Fruit fly (Drosophila melanogaster) whole organism, embryonic: ENCODE results near the gene Vps37B.

Experiments
- Atf-2 ChIP-seq: fragments of 200-800 bp; sonication (Bioruptor generic); optimal IDR thresholded peaks from 2 replicates; lab custom pipeline; 2016; ENCODE audit warnings: missing biosample characterization, missing genetic modification characterization
- Atf3 ChIP-seq: fragments of 200-800 bp; sonication (Bioruptor generic); optimal IDR thresholded peaks from 3 replicates; lab custom pipeline; 2016; ENCODE audit warnings: missing biosample characterization, missing genetic modification characterization
- CG10267 ChIP-seq: fragments of 200-800 bp; sonication (Bioruptor generic); optimal IDR thresholded peaks from 2 replicates; lab custom pipeline; 2018; ENCODE audit warnings: missing biosample characterization, mild to moderate bottlenecking, missing genetic modification characterization, moderate library complexity
- CG11696 ChIP-seq: fragments of 200-800 bp; sonication (Bioruptor generic); IDR thresholded peaks from 2 replicates; pipeline ENCODE4 v1.3.6; 2022; ENCODE audit warnings: missing biosample characterization, missing genetic modification characterization
- CG12071 ChIP-seq: fragments of 200-800 bp; sonication (Bioruptor generic); optimal IDR thresholded peaks from 3 replicates; lab custom pipeline; 2018; ENCODE audit warnings: missing biosample characterization, mild to moderate bottlenecking, missing genetic modification characterization
- CG12299 ChIP-seq: fragments of 200-800 bp; sonication (Bioruptor generic); optimal IDR thresholded peaks from 2 replicates; lab custom pipeline; 2018; ENCODE audit warnings: missing biosample characterization, mild to moderate bottlenecking, missing genetic modification characterization
- CG13123 ChIP-seq: fragments of 200-800 bp; sonication (Bioruptor generic); optimal IDR thresholded peaks from 2 replicates; lab custom pipeline; 2016; ENCODE audit warnings: missing biosample characterization, missing genetic modification characterization
- CG14014 ChIP-seq: fragments of 200-800 bp; sonication (Bioruptor generic); IDR thresholded peaks from 2 replicates; pipeline ENCODE4 v1.3.6; 2022; ENCODE audit warnings: missing biosample characterization, missing genetic modification characterization
- CG15269 ChIP-seq: fragments of 200-800 bp; sonication (Bioruptor generic); optimal IDR thresholded peaks from 2 replicates; lab custom pipeline; 2018; ENCODE audit warnings: missing biosample characterization, mild to moderate bottlenecking, missing genetic modification characterization, moderate library complexity
- CG1603 ChIP-seq: fragments of 200-800 bp; sonication (Bioruptor generic); optimal IDR thresholded peaks from 2 replicates; lab custom pipeline; 2019; ENCODE audit warnings: missing biosample characterization, mild to moderate bottlenecking, missing genetic modification characterization, moderate library complexity
- CG1647 ChIP-seq: fragments of 200-800 bp; sonication (Bioruptor generic); optimal IDR thresholded peaks from 3 replicates; lab custom pipeline; 2016; ENCODE audit warnings: missing biosample characterization, missing genetic modification characterization
- CG16815 ChIP-seq: fragments of 200-800 bp; sonication (Bioruptor generic); optimal IDR thresholded peaks from 3 replicates; lab custom pipeline; 2017; ENCODE audit warnings: missing biosample characterization, mild to moderate bottlenecking, missing genetic modification characterization
- CG16863 ChIP-seq: fragments of 200-800 bp; sonication (Bioruptor generic); optimal IDR thresholded peaks from 3 replicates; lab custom pipeline; 2016; ENCODE audit warnings: missing biosample characterization, missing genetic modification characterization
- CG17359 ChIP-seq: fragments of 200-800 bp; sonication (Bioruptor generic); optimal IDR thresholded peaks from 3 replicates; lab custom pipeline; 2018; ENCODE audit warnings: missing biosample characterization, mild to moderate bottlenecking, missing genetic modification characterization, moderate library complexity
- CG17385 ChIP-seq: fragments of 200-800 bp; sonication (Bioruptor generic); optimal IDR thresholded peaks from 3 replicates; lab custom pipeline; 2018; ENCODE audit warnings: missing biosample characterization, mild to moderate bottlenecking, missing genetic modification characterization
- CG17802 ChIP-seq: fragments of 200-800 bp; sonication (Bioruptor generic); optimal IDR thresholded peaks from 2 replicates; lab custom pipeline; 2018; ENCODE audit warnings: missing biosample characterization, mild to moderate bottlenecking, missing genetic modification characterization, moderate library complexity
- CG30403 ChIP-seq: fragments of 200-800 bp; sonication (Bioruptor generic); optimal IDR thresholded peaks from 3 replicates; lab custom pipeline; 2016; ENCODE audit warnings: missing biosample characterization, missing genetic modification characterization
- CG33213 ChIP-seq: fragments of 200-800 bp; sonication (Bioruptor generic); optimal IDR thresholded peaks from 3 replicates; lab custom pipeline; 2016; ENCODE audit warnings: missing biosample characterization, missing genetic modification characterization
- CG3847 ChIP-seq: fragments of 200-800 bp; sonication (Bioruptor generic); IDR thresholded peaks from 2 replicates; pipeline ENCODE4 v1.3.6; 2022; ENCODE audit warnings: missing biosample characterization, missing genetic modification characterization
- CG4282 ChIP-seq: fragments of 200-800 bp; sonication (Bioruptor generic); optimal IDR thresholded peaks from 2 replicates; lab custom pipeline; 2016; ENCODE audit warnings: missing biosample characterization, missing genetic modification characterization
- CG4328 ChIP-seq: fragments of 200-800 bp; sonication (Bioruptor generic); optimal IDR thresholded peaks from 3 replicates; lab custom pipeline; 2017; ENCODE audit warnings: missing biosample characterization, missing genetic modification reagents, missing genetic modification characterization
- CG4854 ChIP-seq: fragments of 200-800 bp; sonication (Bioruptor generic); optimal IDR thresholded peaks from 2 replicates; lab custom pipeline; 2016; ENCODE audit warnings: missing biosample characterization, missing genetic modification characterization, inconsistent platforms
- CG6654 ChIP-seq: fragments of 200-800 bp; sonication (Bioruptor generic); optimal IDR thresholded peaks from 2 replicates; lab custom pipeline; 2017; ENCODE audit warnings: missing biosample characterization, mild to moderate bottlenecking, missing genetic modification characterization
- CG6791 ChIP-seq: fragments of 200-800 bp; sonication (Bioruptor generic); IDR thresholded peaks from 3 replicates; pipeline ENCODE4 v1.3.6; 2022; ENCODE audit warnings: missing biosample characterization, missing genetic modification characterization; ENCODE audit not compliant: partially characterized antibody
- CG7271 ChIP-seq: fragments of 200-800 bp; sonication (Bioruptor generic); optimal IDR thresholded peaks from 2 replicates; lab custom pipeline; 2018; ENCODE audit warnings: missing biosample characterization, mild to moderate bottlenecking, missing genetic modification characterization, moderate library complexity
- CG8281 ChIP-seq: fragments of 200-800 bp; sonication (Bioruptor generic); optimal IDR thresholded peaks from 2 replicates; lab custom pipeline; 2018; ENCODE audit warnings: missing biosample characterization, mild to moderate bottlenecking, missing genetic modification characterization, moderate library complexity
- HLH3B ChIP-seq: fragments of 200-800 bp; sonication (Bioruptor generic); IDR thresholded peaks from 2 replicates; pipeline ENCODE4 v1.3.6; 2022; ENCODE audit warnings: missing biosample characterization, missing genetic modification characterization
- Hr78 ChIP-seq, 2 experiments: fragments of 200-800 bp in 1 of 2; fragments of >200 bp in 1 of 2; sonication (Bioruptor generic) in 1 of 2; optimal IDR thresholded peaks; 2 replicates each; lab custom pipeline; 2017 to 2019; ENCODE audit warnings: missing biosample characterization in 2 of 2, missing genetic modification characterization in 2 of 2, mild to moderate bottlenecking in 1 of 2, moderate library complexity in 1 of 2
- Lpt ChIP-seq: fragments of >200 bp; optimal IDR thresholded peaks from 2 replicates; lab custom pipeline; 2018; ENCODE audit warnings: missing biosample characterization, missing genetic modification characterization
- Mes4 ChIP-seq: fragments of 200-800 bp; sonication (Bioruptor generic); optimal IDR thresholded peaks from 2 replicates; lab custom pipeline; 2016; ENCODE audit warnings: missing biosample characterization, missing genetic modification characterization
- Ptx1 ChIP-seq: fragments of 200-800 bp; sonication (Bioruptor generic); IDR thresholded peaks from 2 replicates; pipeline ENCODE4 v1.3.6; 2022; ENCODE audit warnings: missing biosample characterization, missing genetic modification characterization
- ase ChIP-seq: fragments of 200-800 bp; sonication (Bioruptor generic); IDR thresholded peaks from 3 replicates; pipeline ENCODE4 v1.3.6; 2022; ENCODE audit warnings: missing biosample characterization, missing genetic modification characterization
- br ChIP-seq: fragments of >200 bp; optimal IDR thresholded peaks from 2 replicates; lab custom pipeline; 2017
- gem ChIP-seq: fragments of 200-800 bp; sonication (Bioruptor generic); optimal IDR thresholded peaks from 2 replicates; lab custom pipeline; 2019; ENCODE audit warnings: missing biosample characterization, mild to moderate bottlenecking, missing genetic modification characterization, moderate library complexity
- grau ChIP-seq: fragments of 200-800 bp; optimal IDR thresholded peaks from 3 replicates; lab custom pipeline; 2019; ENCODE audit warnings: missing biosample characterization, mild to moderate bottlenecking, missing genetic modification characterization, moderate library complexity
- mld ChIP-seq: fragments of 200-800 bp; sonication (Bioruptor generic); IDR thresholded peaks from 3 replicates; pipeline ENCODE4 v1.3.6; 2022; ENCODE audit warnings: missing biosample characterization, missing genetic modification characterization; ENCODE audit not compliant: partially characterized antibody
- nau ChIP-seq: fragments of 200-800 bp; sonication (Bioruptor generic); optimal IDR thresholded peaks from 3 replicates; lab custom pipeline; 2017; ENCODE audit warnings: missing biosample characterization, mild to moderate bottlenecking, missing genetic modification characterization, missing genetic modification reagents
- nerfin-2 ChIP-seq: fragments of 200-800 bp; sonication (Bioruptor generic); IDR thresholded peaks from 2 replicates; pipeline ENCODE4 v1.3.6; 2022; ENCODE audit warnings: missing biosample characterization, missing genetic modification characterization; ENCODE audit not compliant: partially characterized antibody
- peb ChIP-seq: fragments of 200-800 bp; sonication (Bioruptor generic); IDR thresholded peaks from 2 replicates; pipeline ENCODE4 v1.3.6; 2022; ENCODE audit warnings: missing biosample characterization, missing genetic modification characterization
- pho ChIP-seq: fragments of 200-800 bp; sonication (Bioruptor generic); optimal IDR thresholded peaks from 2 replicates; lab custom pipeline; 2016; ENCODE audit warnings: missing biosample characterization, missing genetic modification characterization
- schlank ChIP-seq: fragments of 200-800 bp; sonication (Bioruptor generic); optimal IDR thresholded peaks from 2 replicates; lab custom pipeline; 2018; ENCODE audit warnings: missing biosample characterization, mild to moderate bottlenecking, missing genetic modification characterization
- so ChIP-seq: fragments of 200-800 bp; sonication (Bioruptor generic); IDR thresholded peaks from 3 replicates; pipeline ENCODE4 v1.3.6; 2022; ENCODE audit warnings: missing biosample characterization, missing genetic modification characterization
- sqz ChIP-seq: fragments of 200-800 bp; sonication (Bioruptor generic); optimal IDR thresholded peaks from 3 replicates; lab custom pipeline; 2018; ENCODE audit warnings: missing biosample characterization, mild to moderate bottlenecking, missing genetic modification characterization
- stwl ChIP-seq: fragments of 200-800 bp; sonication (Bioruptor generic); optimal IDR thresholded peaks from 3 replicates; lab custom pipeline; 2018; ENCODE audit warnings: missing biosample characterization, mild to moderate bottlenecking, missing genetic modification characterization, moderate library complexity
- tio ChIP-seq: fragments of 200-800 bp; sonication (Bioruptor generic); optimal IDR thresholded peaks from 2 replicates; lab custom pipeline; 2017; ENCODE audit warnings: missing biosample characterization, missing genetic modification characterization, inconsistent platforms
- toy ChIP-seq: fragments of 200-800 bp; sonication (Bioruptor generic); IDR thresholded peaks from 2 replicates; pipeline ENCODE4 v1.3.6; 2022; ENCODE audit warnings: missing biosample characterization, missing genetic modification characterization
- trh ChIP-seq: fragments of 200-800 bp; sonication (Bioruptor generic); optimal IDR thresholded peaks from 2 replicates; lab custom pipeline; 2016; ENCODE audit warnings: missing biosample characterization, missing genetic modification characterization
- ttk ChIP-seq: fragments of 200-800 bp; sonication (Bioruptor generic); IDR thresholded peaks from 2 replicates; pipeline ENCODE4 v2.1.2; 2022; ENCODE audit warnings: missing biosample characterization, missing genetic modification characterization
- vfl ChIP-seq: fragments of 200-800 bp; sonication (Bioruptor generic); optimal IDR thresholded peaks from 2 replicates; lab custom pipeline; 2016; ENCODE audit warnings: missing biosample characterization, missing genetic modification characterization

The Vps37B gene

DNA sequence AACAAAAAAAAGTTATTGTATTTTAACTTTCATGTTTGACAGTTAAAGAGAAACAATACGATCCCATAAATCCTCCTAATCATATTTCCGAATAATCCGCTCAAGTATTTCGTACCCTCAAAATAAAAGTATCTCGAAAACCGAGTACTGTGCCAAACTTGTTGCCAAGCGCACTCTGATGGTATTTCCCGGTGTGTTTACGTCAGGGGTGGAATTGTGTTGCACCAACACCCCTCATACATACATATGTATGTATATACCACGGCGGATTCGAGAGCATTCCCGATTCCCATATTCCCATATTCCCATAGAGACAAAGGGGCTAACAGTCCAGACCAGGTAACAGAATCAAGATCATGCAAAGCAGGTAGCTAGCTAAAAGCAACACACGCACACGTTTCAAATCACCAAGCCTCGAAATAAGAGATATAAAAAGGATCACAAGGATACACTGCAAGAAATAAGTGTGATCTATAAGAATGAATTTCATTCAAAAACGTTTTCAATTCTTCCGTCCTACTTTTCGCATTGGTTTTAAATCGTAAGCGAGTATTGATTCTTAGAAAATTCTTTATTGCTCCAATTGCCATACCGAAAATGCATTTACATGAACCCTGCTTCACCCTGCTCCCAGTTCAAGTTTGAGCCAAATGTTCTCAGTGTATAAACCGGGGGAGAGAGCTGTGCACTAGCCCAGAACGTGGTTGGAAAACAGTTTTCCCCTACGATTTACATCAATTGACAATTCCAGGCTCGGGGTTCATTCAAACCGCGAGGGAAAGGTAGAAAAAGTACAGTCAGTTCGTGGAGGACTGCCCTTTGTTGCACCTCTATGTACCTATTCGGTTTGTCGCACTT, 13.8 kb upstream of the Vps37B start (continued):
- peak; percentile 72 for TF ChIP-seq Mes4 (GFP tag; lab: Kevin White, UChicago)
- peak; percentile 5 for TF ChIP-seq Lpt (GFP tag; lab: Kevin White, UChicago)
- peak; percentile 75 for TF ChIP-seq CG16863
- TF ChIP-seq Atf3 (GFP tag; lab: Kevin White, UChicago), result peak; percentile 68
- TF ChIP-seq HLH3B (GFP tag; lab: Robert Waterston, UW), result no peak
- TF ChIP-seq grau (tag; lab: Kevin White, UChicago), result peak; percentile 76
- TF ChIP-seq ttk (GFP tag; lab: Robert Waterston, UW), result no peak; the same call in 1 of the 2 replicates
- no peak for TF ChIP-seq pho (GFP tag; lab: Kevin White, UChicago)
- TF ChIP-seq so, result 0 out of 3 replicates have a peak, but pooled peaks have one; percentile 45
- TF ChIP-seq Atf-2 (GFP tag; lab: Kevin White, UChicago), result peak; percentile 85
- TF ChIP-seq CG7271 (tag; lab: Kevin White, UChicago), result peak; percentile 90
- TF ChIP-seq CG3847 (GFP tag; lab: Robert Waterston, UW), result no peak
- TF ChIP-seq CG11696 (GFP tag; lab: Robert Waterston, UW), result no peak
- TF ChIP-seq CG12071 (GFP tag; lab: Kevin White, UChicago), result no peak
- no peak for TF ChIP-seq mld
- TF ChIP-seq stwl (tag; lab: Kevin White, UChicago), result peak; percentile 70
- TF ChIP-seq CG33213 (GFP tag; lab: Kevin White, UChicago), result peak; percentile 70
- TF ChIP-seq CG17802 (tag; lab: Kevin White, UChicago), result peak; percentile 51
- TF ChIP-seq nau, result no peak
- peak; percentile 28 for TF ChIP-seq CG4282 (GFP tag; lab: Kevin White, UChicago)
- peak in 1 of 2 experiments; percentile 6 for TF ChIP-seq Hr78 (GFP tag; optimal IDR thresholded peaks at IDR 0.05; lab: Kevin White, UChicago)
- peak; percentile 53 for TF ChIP-seq CG4854
- no peak for TF ChIP-seq ase (GFP tag; lab: Robert Waterston, UW)
- TF ChIP-seq CG15269 (tag; lab: Kevin White, UChicago), result no peak
- peak; percentile 54 for TF ChIP-seq CG13123
- peak; percentile 93 for TF ChIP-seq CG1603
- peak; percentile 23 for TF ChIP-seq CG17385
- peak; percentile 43; the same call in 2 of the 3 replicates for TF ChIP-seq CG6791 (GFP tag; lab: Robert Waterston, UW)
- peak; percentile 82 for TF ChIP-seq vfl (GFP tag; lab: Kevin White, UChicago)
- TF ChIP-seq CG8281 (tag; lab: Kevin White, UChicago), result peak; percentile 24
- peak; percentile 87 for TF ChIP-seq CG10267 (tag; lab: Kevin White, UChicago)
- TF ChIP-seq CG6654 (GFP tag; lab: Kevin White, UChicago), result no peak
- TF ChIP-seq nerfin-2 (GFP tag; lab: Robert Waterston, UW), result no peak
- peak; percentile 52 for TF ChIP-seq CG17359 (tag; lab: Kevin White, UChicago)
- TF ChIP-seq sqz (GFP tag; lab: Kevin White, UChicago), result peak; percentile 61
- peak; percentile 74 for TF ChIP-seq tio (GFP tag; lab: Kevin White, UChicago)
- peak; percentile 51; the same call in 1 of the 2 replicates for TF ChIP-seq peb (GFP tag; lab: Robert Waterston, UW)
- peak; percentile 90 for TF ChIP-seq gem (tag; lab: Kevin White, UChicago)
- TF ChIP-seq CG12299 (tag; lab: Kevin White, UChicago), result peak; percentile 4
- TF ChIP-seq CG14014, result no peak
- TF ChIP-seq CG16815 (GFP tag; lab: Kevin White, UChicago), result peak; percentile 90
- peak; percentile 53 for TF ChIP-seq trh (GFP tag; lab: Kevin White, UChicago)
- peak; percentile 28; the same call in 1 of the 2 replicates for TF ChIP-seq Ptx1
- peak; percentile 51 for TF ChIP-seq CG1647 (GFP tag; lab: Kevin White, UChicago)
- no peak for TF ChIP-seq toy
- TF ChIP-seq CG4328 (GFP tag; lab: Kevin White, UChicago), result peak; percentile 25
- no peak for TF ChIP-seq br
- TF ChIP-seq CG30403 (GFP tag; lab: Kevin White, UChicago), result peak; percentile 72
- no peak for TF ChIP-seq schlank
